Worm (Caenorhabditis elegans): ENCODE data around the gene M03D4.4.

DNA sequence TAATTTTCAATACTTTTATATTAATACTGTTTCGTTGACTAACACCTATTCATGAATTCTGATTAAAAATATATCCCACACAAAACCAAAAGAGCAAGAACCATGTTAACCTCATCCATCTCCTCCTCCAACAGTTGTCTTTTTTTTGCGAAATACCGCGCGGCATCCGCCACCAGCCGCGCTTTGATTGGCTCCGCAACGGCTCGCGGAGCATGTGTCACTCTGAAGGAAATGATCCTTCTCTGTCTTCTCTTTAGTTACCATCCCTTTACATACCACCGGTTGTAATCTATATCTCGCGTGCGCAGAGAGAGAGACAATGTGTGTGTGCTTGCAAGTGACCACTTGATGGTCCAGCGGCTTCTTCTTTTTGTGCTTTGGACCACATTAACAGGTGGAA is 8.5 kb upstream of the M03D4.4 start:
- no peak for TF ChIP-seq T22C8.4 (GFP tag; IDR thresholded peaks at IDR 0.05)
- no peak for TF ChIP-seq ref-1 (GFP tag; conservative IDR thresholded peaks at IDR 0.05)
- no peak for TF ChIP-seq cog-1 (tag; optimal IDR thresholded peaks at IDR 0.05)
- no peak for TF ChIP-seq klf-2 (GFP tag; conservative IDR thresholded peaks at IDR 0.05)
- TF ChIP-seq flt-1 (GFP tag; IDR thresholded peaks at IDR 0.05), result no peak
- no peak for TF ChIP-seq ztf-29 (GFP tag; IDR thresholded peaks at IDR 0.05)
- TF ChIP-seq tab-1 (GFP tag; IDR thresholded peaks at IDR 0.05), result no peak
- no peak for TF ChIP-seq med-1 (GFP tag; optimal IDR thresholded peaks at IDR 0.05; ENCODE audit: insufficient read depth)

All from whole organism, midembryonic.